Fruit fly (Drosophila melanogaster): Measurements from ENCODE around the gene CG32720.

- TF ChIP-seq CG14711 (tag; optimal IDR thresholded peaks at IDR 0.05), result no peak
- TF ChIP-seq cic (GFP tag; optimal IDR thresholded peaks at IDR 0.05), result no peak
- no peak for TF ChIP-seq CG5204 (GFP tag; optimal IDR thresholded peaks at IDR 0.05)
- no peak for TF ChIP-seq cnc (optimal IDR thresholded peaks at IDR 0.05)
- no peak for TF ChIP-seq CG1620 (GFP tag; optimal IDR thresholded peaks at IDR 0.05)
- TF ChIP-seq CG12768 (GFP tag; optimal IDR thresholded peaks at IDR 0.05), result no peak
- TF ChIP-seq bab1 (GFP tag; optimal IDR thresholded peaks at IDR 0.05), result no peak
- no peak for TF ChIP-seq CG7045 (GFP tag; optimal IDR thresholded peaks at IDR 0.05)
- no peak for TF ChIP-seq CG33017 (tag; optimal IDR thresholded peaks at IDR 0.05)
- no peak for TF ChIP-seq CG11617 (GFP tag; optimal IDR thresholded peaks at IDR 0.05)
Observed at dm6 chrX:7537829-7538228, 1.1 kb upstream of the CG32720 start.

Data from whole organism, adult.